Fruit fly (Drosophila melanogaster) whole organism, embryonic: ENCODE data around the gene kraken.

Source experiments
- Adf1 ChIP-seq: fragments of 200-800 bp; sonication (Bioruptor generic); IDR thresholded peaks from 2 replicates; pipeline ENCODE4 v1.3.6; 2022; ENCODE audit warnings: missing biosample characterization, missing genetic modification characterization
- Bgb ChIP-seq: fragments of 200-800 bp; sonication (Bioruptor generic); IDR thresholded peaks from 2 replicates; pipeline ENCODE4 v1.3.6; 2022; ENCODE audit warnings: missing biosample characterization, missing genetic modification characterization; ENCODE audit not compliant: partially characterized antibody
- CG10147 ChIP-seq: fragments of 200-800 bp; sonication (Bioruptor generic); optimal IDR thresholded peaks from 2 replicates; lab custom pipeline; 2019; ENCODE audit warnings: missing biosample characterization, mild to moderate bottlenecking, missing genetic modification characterization, moderate library complexity
- CG10431 ChIP-seq: fragments of 200-800 bp; sonication (Bioruptor generic); optimal IDR thresholded peaks from 3 replicates; lab custom pipeline; 2018; ENCODE audit warnings: missing biosample characterization, mild to moderate bottlenecking, missing genetic modification characterization
- CG10979 ChIP-seq: fragments of 200-800 bp; sonication (Bioruptor generic); optimal IDR thresholded peaks from 2 replicates; lab custom pipeline; 2018; ENCODE audit warnings: missing biosample characterization, mild to moderate bottlenecking, missing genetic modification characterization, moderate library complexity
- CG12659 ChIP-seq: fragments of 200-800 bp; sonication (Bioruptor generic); optimal IDR thresholded peaks from 3 replicates; lab custom pipeline; 2017; ENCODE audit warnings: mild to moderate bottlenecking, missing biosample characterization, missing genetic modification reagents, missing genetic modification characterization
- CG13123 ChIP-seq: fragments of 200-800 bp; sonication (Bioruptor generic); optimal IDR thresholded peaks from 2 replicates; lab custom pipeline; 2016; ENCODE audit warnings: missing biosample characterization, missing genetic modification characterization
- CG14014 ChIP-seq: fragments of 200-800 bp; sonication (Bioruptor generic); IDR thresholded peaks from 2 replicates; pipeline ENCODE4 v1.3.6; 2022; ENCODE audit warnings: missing biosample characterization, missing genetic modification characterization
- CG14667 ChIP-seq: fragments of 200-800 bp; sonication (Bioruptor generic); IDR thresholded peaks from 2 replicates; pipeline ENCODE4 v1.3.6; 2022; ENCODE audit warnings: missing biosample characterization, missing genetic modification characterization
- CG1603 ChIP-seq: fragments of 200-800 bp; sonication (Bioruptor generic); optimal IDR thresholded peaks from 2 replicates; lab custom pipeline; 2019; ENCODE audit warnings: missing biosample characterization, mild to moderate bottlenecking, missing genetic modification characterization, moderate library complexity
- CG16815 ChIP-seq: fragments of 200-800 bp; sonication (Bioruptor generic); optimal IDR thresholded peaks from 3 replicates; lab custom pipeline; 2017; ENCODE audit warnings: missing biosample characterization, mild to moderate bottlenecking, missing genetic modification characterization
- CG17361 ChIP-seq: fragments of 200-800 bp; sonication (Bioruptor generic); IDR thresholded peaks from 3 replicates; pipeline ENCODE4 v1.3.6; 2022; ENCODE audit warnings: missing biosample characterization, missing genetic modification characterization
- CG17612 ChIP-seq: fragments of 200-800 bp; sonication (Bioruptor generic); IDR thresholded peaks from 2 replicates; pipeline ENCODE4 v1.3.6; 2022; ENCODE audit warnings: missing biosample characterization, missing genetic modification characterization
- CG18011 ChIP-seq: fragments of 200-800 bp; sonication (Bioruptor generic); optimal IDR thresholded peaks from 2 replicates; lab custom pipeline; 2017; ENCODE audit warnings: missing biosample characterization, missing genetic modification characterization, mild to moderate bottlenecking, moderate library complexity, missing genotype
- CG18764 ChIP-seq: fragments of 200-800 bp; sonication (Bioruptor generic); optimal IDR thresholded peaks from 3 replicates; lab custom pipeline; 2016; ENCODE audit warnings: missing biosample characterization, missing genetic modification characterization
- CG3065 ChIP-seq: fragments of 200-800 bp; sonication (Bioruptor generic); optimal IDR thresholded peaks from 2 replicates; lab custom pipeline; 2016; ENCODE audit warnings: missing biosample characterization, missing genetic modification characterization
- CG32532 ChIP-seq: fragments of 200-800 bp; sonication (Bioruptor generic); IDR thresholded peaks from 2 replicates; pipeline ENCODE4 v1.3.6; 2022; ENCODE audit warnings: missing biosample characterization, missing genetic modification characterization
- CG6272 ChIP-seq: fragments of 200-800 bp; sonication (Bioruptor generic); IDR thresholded peaks from 2 replicates; pipeline ENCODE4 v1.3.6; 2022; ENCODE audit warnings: missing biosample characterization, missing genetic modification characterization
- CG8388 ChIP-seq: fragments of 200-800 bp; sonication (Bioruptor generic); optimal IDR thresholded peaks from 2 replicates; lab custom pipeline; 2019; ENCODE audit warnings: missing biosample characterization, mild to moderate bottlenecking, missing genetic modification characterization, moderate library complexity
- CG8944 ChIP-seq: fragments of 200-800 bp; sonication (Bioruptor generic); optimal IDR thresholded peaks from 3 replicates; lab custom pipeline; 2016; ENCODE audit warnings: missing biosample characterization, missing genetic modification characterization
- Dbx ChIP-seq: fragments of 200-800 bp; sonication (Bioruptor generic); IDR thresholded peaks from 3 replicates; pipeline ENCODE4 v1.3.6; 2022; ENCODE audit warnings: missing biosample characterization, missing genetic modification characterization
- Elba2 ChIP-seq: fragments of 200-800 bp; sonication (Bioruptor generic); optimal IDR thresholded peaks from 3 replicates; lab custom pipeline; 2016; ENCODE audit warnings: missing biosample characterization, missing genetic modification characterization
- H15 ChIP-seq: fragments of 200-800 bp; sonication (Bioruptor generic); IDR thresholded peaks from 3 replicates; pipeline ENCODE4 v1.3.6; 2022; ENCODE audit warnings: missing biosample characterization, missing genetic modification characterization
- H2.0 ChIP-seq: fragments of 200-800 bp; sonication (Bioruptor generic); IDR thresholded peaks from 2 replicates; pipeline ENCODE4 v1.3.6; 2022; ENCODE audit warnings: missing biosample characterization, missing genetic modification characterization
- HHEX ChIP-seq: fragments of 200-800 bp; sonication (Bioruptor generic); optimal IDR thresholded peaks from 3 replicates; lab custom pipeline; 2017; ENCODE audit warnings: missing biosample characterization, mild to moderate bottlenecking, missing genetic modification characterization, missing genetic modification reagents
- HLH54F ChIP-seq: fragments of 200-800 bp; sonication (Bioruptor generic); optimal IDR thresholded peaks from 3 replicates; lab custom pipeline; 2016; ENCODE audit warnings: missing biosample characterization, missing genetic modification characterization
- HLHmδ ChIP-seq: fragments of 200-800 bp; sonication (Bioruptor generic); optimal IDR thresholded peaks from 2 replicates; lab custom pipeline; 2018; ENCODE audit warnings: missing biosample characterization, mild to moderate bottlenecking, missing genetic modification characterization, moderate library complexity
- Meics ChIP-seq: fragments of 200-800 bp; sonication (Bioruptor generic); optimal IDR thresholded peaks from 2 replicates; lab custom pipeline; 2017; ENCODE audit warnings: missing biosample characterization, mild to moderate bottlenecking, missing genetic modification characterization
- Neu2 ChIP-seq: fragments of 200-800 bp; sonication (Bioruptor generic); optimal IDR thresholded peaks from 3 replicates; lab custom pipeline; 2016; ENCODE audit warnings: missing biosample characterization, missing genetic modification characterization, borderline replicate concordance
- Nf-YB ChIP-seq: fragments of 200-800 bp; sonication (Bioruptor generic); optimal IDR thresholded peaks from 3 replicates; lab custom pipeline; 2019; ENCODE audit warnings: missing biosample characterization, mild to moderate bottlenecking, missing genetic modification characterization, moderate library complexity
- Oli ChIP-seq: fragments of 200-800 bp; sonication (Bioruptor generic); optimal IDR thresholded peaks from 2 replicates; lab custom pipeline; 2018; ENCODE audit warnings: missing biosample characterization, mild to moderate bottlenecking, missing genetic modification characterization, moderate library complexity
- Ptx1 ChIP-seq: fragments of 200-800 bp; sonication (Bioruptor generic); IDR thresholded peaks from 2 replicates; pipeline ENCODE4 v1.3.6; 2022; ENCODE audit warnings: missing biosample characterization, missing genetic modification characterization
- Tbp ChIP-seq: fragments of >200 bp; optimal IDR thresholded peaks from 2 replicates; lab custom pipeline; 2018; ENCODE audit warnings: missing biosample characterization, missing genetic modification characterization
- al ChIP-seq: fragments of 200-800 bp; sonication (Bioruptor generic); IDR thresholded peaks from 2 replicates; pipeline ENCODE4 v1.3.6; 2022; ENCODE audit warnings: missing biosample characterization, missing genetic modification characterization
- amos ChIP-seq: fragments of 200-800 bp; sonication (Bioruptor generic); IDR thresholded peaks from 2 replicates; pipeline ENCODE4 v1.3.6; 2022; ENCODE audit warnings: missing biosample characterization, missing genetic modification characterization; ENCODE audit not compliant: partially characterized antibody
- bab2 ChIP-seq: fragments of 200-800 bp; sonication (Bioruptor generic); optimal IDR thresholded peaks from 2 replicates; lab custom pipeline; 2016; ENCODE audit warnings: missing biosample characterization, missing genetic modification characterization
- chinmo ChIP-seq: fragments of 200-800 bp; sonication (Bioruptor generic); IDR thresholded peaks from 4 replicates; pipeline ENCODE4 v1.3.6; 2022; ENCODE audit warnings: missing biosample characterization, missing genetic modification characterization; ENCODE audit not compliant: partially characterized antibody
- croc ChIP-seq: fragments of 200-800 bp; sonication (Bioruptor generic); conservative IDR thresholded peaks from 3 replicates; pipeline ENCODE4 v1.3.6; 2022; ENCODE audit warnings: missing biosample characterization, missing genetic modification characterization
- dpn ChIP-seq, 2 experiments: fragments of 200-800 bp; sonication (Bioruptor generic); optimal IDR thresholded peaks; 3 replicates each; lab custom pipeline; 2016; ENCODE audit warnings: missing biosample characterization in 2 of 2, missing genetic modification characterization in 2 of 2
- hbn ChIP-seq: fragments of 200-800 bp; sonication (Bioruptor generic); IDR thresholded peaks from 2 replicates; pipeline ENCODE4 v1.3.6; 2022; ENCODE audit warnings: missing biosample characterization, missing genetic modification characterization; ENCODE audit not compliant: partially characterized antibody
- jumu ChIP-seq: fragments of 200-800 bp; sonication (Bioruptor generic); optimal IDR thresholded peaks from 3 replicates; lab custom pipeline; 2016; ENCODE audit warnings: missing biosample characterization, missing genetic modification characterization
- klu ChIP-seq: fragments of 200-800 bp; sonication (Bioruptor generic); IDR thresholded peaks from 2 replicates; pipeline ENCODE4 v1.3.6; 2022; ENCODE audit warnings: missing biosample characterization, missing genetic modification characterization
- kni ChIP-seq: fragments of 200-800 bp; sonication (Bioruptor generic); optimal IDR thresholded peaks from 3 replicates; lab custom pipeline; 2017; ENCODE audit warnings: mild to moderate bottlenecking, missing biosample characterization, missing genetic modification reagents, missing genetic modification characterization
- knrl ChIP-seq: fragments of 200-800 bp; sonication (Bioruptor generic); IDR thresholded peaks from 3 replicates; pipeline ENCODE4 v1.3.6; 2022; ENCODE audit warnings: missing biosample characterization, missing genetic modification characterization; ENCODE audit not compliant: partially characterized antibody
- onecut ChIP-seq: fragments of 200-800 bp; sonication (Bioruptor generic); IDR thresholded peaks from 2 replicates; pipeline ENCODE4 v1.3.6; 2022; ENCODE audit warnings: missing biosample characterization, missing genetic modification characterization
- org-1 ChIP-seq: fragments of 200-800 bp; sonication (Bioruptor generic); optimal IDR thresholded peaks from 2 replicates; lab custom pipeline; 2017; ENCODE audit warnings: missing biosample characterization, missing genetic modification characterization
- tll ChIP-seq, 2 experiments: fragments of 200-800 bp in 1 of 2; fragments of >200 bp in 1 of 2; sonication (Bioruptor generic) in 1 of 2; optimal IDR thresholded peaks; 2 replicates each; lab custom pipeline; 2017 to 2019; ENCODE audit warnings: missing biosample characterization in 2 of 2, missing genetic modification characterization in 2 of 2, mild to moderate bottlenecking in 1 of 2, moderate library complexity in 1 of 2
- tx ChIP-seq: fragments of 200-800 bp; sonication (Bioruptor generic); optimal IDR thresholded peaks from 2 replicates; lab custom pipeline; 2016; ENCODE audit warnings: missing biosample characterization, missing genetic modification characterization
- vvl ChIP-seq: fragments of 200-800 bp; sonication (Bioruptor generic); IDR thresholded peaks from 2 replicates; pipeline ENCODE4 v1.3.6; 2022; ENCODE audit warnings: missing biosample characterization, missing genetic modification characterization

Gene kraken

dm6 chr2L:870749-871418 is 18.3 kb downstream of the kraken start (continued):
- TF ChIP-seq Meics (peak; percentile 64), amos (GFP tag; lab: Robert Waterston, UW) (peak; percentile 38), CG12659 (GFP tag; lab: Kevin White, UChicago) (peak; percentile 82), HHEX (GFP tag; lab: Kevin White, UChicago) (peak; percentile 43), org-1 (GFP tag; lab: Kevin White, UChicago) (peak; percentile 59), CG13123 (GFP tag; lab: Kevin White, UChicago) (peak; percentile 50), hbn (GFP tag; lab: Robert Waterston, UW) (no peak), CG8388 (GFP tag; lab: Kevin White, UChicago) (peak; percentile 35), CG16815 (peak; percentile 43), CG14667 (GFP tag; lab: Robert Waterston, UW) (no peak), chinmo (GFP tag; lab: Robert Waterston, UW) (0 out of 4 replicates have a peak, but pooled peaks have one; percentile 60), Adf1 (GFP tag; lab: Robert Waterston, UW) (no peak; the same call in 1 of the 2 replicates), al (GFP tag; lab: Robert Waterston, UW) (peak; percentile 64), H15 (GFP tag; lab: Robert Waterston, UW) (peak; percentile 55; the same call in 1 of the 3 replicates), tx (GFP tag; lab: Kevin White, UChicago) (peak; percentile 77), CG14014 (peak; percentile 64), jumu (peak; percentile 70), CG10431 (GFP tag; lab: Kevin White, UChicago) (peak; percentile 21), Neu2 (GFP tag; lab: Kevin White, UChicago) (no peak), CG17361 (GFP tag; lab: Robert Waterston, UW) (no peak), croc (GFP tag; lab: Robert Waterston, UW) (no peak), vvl (GFP tag; lab: Robert Waterston, UW) (peak; percentile 80), CG3065 (peak; percentile 48), CG1603 (tag; lab: Kevin White, UChicago) (peak; percentile 77), Dbx (peak; percentile 63; the same call in 2 of the 3 replicates), klu (GFP tag; lab: Robert Waterston, UW) (peak; percentile 24; the same call in 1 of the 2 replicates), onecut (GFP tag; lab: Robert Waterston, UW) (peak; percentile 79), bab2 (GFP tag; lab: Kevin White, UChicago) (peak; percentile 79), CG10979 (tag; lab: Kevin White, UChicago) (peak; percentile 48), Bgb (peak; percentile 28; the same call in 1 of the 2 replicates), tll (GFP tag; optimal IDR thresholded peaks at IDR 0.05; lab: Kevin White, UChicago) (peak in 1 of 2 experiments; percentile 51), CG32532 (GFP tag; lab: Robert Waterston, UW) (peak; percentile 84), Nf-YB (no peak), H2.0 (peak; percentile 79), CG6272 (GFP tag; lab: Robert Waterston, UW) (peak; percentile 61), HLH54F (GFP tag; lab: Kevin White, UChicago) (peak; percentile 76), CG18764 (GFP tag; lab: Kevin White, UChicago) (peak; percentile 82), HLHmδ (no peak), knrl (GFP tag; lab: Robert Waterston, UW) (peak; percentile 52; the same call in 2 of the 3 replicates), Ptx1 (GFP tag; lab: Robert Waterston, UW) (peak; percentile 70), CG17612 (GFP tag; lab: Robert Waterston, UW) (no peak), Elba2 (peak; percentile 0), CG10147 (GFP tag; lab: Kevin White, UChicago) (no peak), dpn (GFP tag; optimal IDR thresholded peaks at IDR 0.05; lab: Kevin White, UChicago) (peak; percentile 75 to 82), kni (GFP tag; lab: Kevin White, UChicago) (peak; percentile 10), CG8944 (GFP tag; lab: Kevin White, UChicago) (peak; percentile 59), Oli (tag; lab: Kevin White, UChicago) (peak; percentile 44), CG18011 (GFP tag; lab: Kevin White, UChicago) (peak; percentile 68), Tbp (GFP tag; lab: Kevin White, UChicago) (no peak)
